Fruit fly (Drosophila melanogaster): Measurements from ENCODE around the gene vls.

Gene vls

dm6 chr2L:20065516-20065915 lies at the start of gene vls:
vls (minus strand) TSS chr2L:20065679.
- TF ChIP-seq dl (GFP tag; optimal IDR thresholded peaks at IDR 0.05; ENCODE audit: insufficient read depth in 1 of 2, partially characterized antibody in 2 of 2), result no peak
- TF ChIP-seq rgr (GFP tag; optimal IDR thresholded peaks at IDR 0.05), result no peak
- TF ChIP-seq Sp1 (GFP tag; optimal IDR thresholded peaks at IDR 0.05), result no peak
- TF ChIP-seq CG32264 (GFP tag; optimal IDR thresholded peaks at IDR 0.05), result no peak
- TF ChIP-seq sv (GFP tag; optimal IDR thresholded peaks at IDR 0.05), result no peak
- TF ChIP-seq usp (GFP tag; optimal IDR thresholded peaks at IDR 0.05), result no peak
- TF ChIP-seq Hnf4 (GFP tag; optimal IDR thresholded peaks at IDR 0.05), result no peak
- no peak for TF ChIP-seq Jra (GFP tag; optimal IDR thresholded peaks at IDR 0.05)
- TF ChIP-seq Abd-B (GFP tag; optimal IDR thresholded peaks at IDR 0.05), result no peak
- TF ChIP-seq CG9705 (GFP tag; optimal IDR thresholded peaks at IDR 0.05), result no peak
- no peak for TF ChIP-seq tai (GFP tag; optimal IDR thresholded peaks at IDR 0.05)
- no peak for TF ChIP-seq HLH106 (tag; optimal IDR thresholded peaks at IDR 0.05)
- TF ChIP-seq dsf (GFP tag; optimal IDR thresholded peaks at IDR 0.05; ENCODE audit: borderline replicate concordance), result no peak

dm6 chr2L:20106595-20106994 lies 41.1 kb upstream of the vls start:
- TF ChIP-seq sv (GFP tag; optimal IDR thresholded peaks at IDR 0.05) (no peak), HLH106 (tag; optimal IDR thresholded peaks at IDR 0.05) (peak; percentile 19), lola (GFP tag; optimal IDR thresholded peaks at IDR 0.05) (no peak), Myc (optimal IDR thresholded peaks at IDR 0.05) (peak; percentile 50), psq (GFP tag; optimal IDR thresholded peaks at IDR 0.05) (no peak), CrebA (GFP tag; optimal IDR thresholded peaks at IDR 0.05; ENCODE audit: borderline replicate concordance) (no peak), br (GFP tag; optimal IDR thresholded peaks at IDR 0.05) (no peak), foxo (GFP tag; optimal IDR thresholded peaks at IDR 0.05) (peak in 1 of 2 experiments; percentile 26), dl (GFP tag; optimal IDR thresholded peaks at IDR 0.05; ENCODE audit: insufficient read depth in 1 of 2, partially characterized antibody in 2 of 2) (no peak), Rel (GFP tag; optimal IDR thresholded peaks at IDR 0.05) (no peak), Rel (tag; optimal IDR thresholded peaks at IDR 0.05) (no peak), Dfd (GFP tag; optimal IDR thresholded peaks at IDR 0.05) (no peak), Abd-B (GFP tag; optimal IDR thresholded peaks at IDR 0.05) (no peak), sage (GFP tag; optimal IDR thresholded peaks at IDR 0.05) (no peak), usp (GFP tag; optimal IDR thresholded peaks at IDR 0.05) (no peak), fru (GFP tag; optimal IDR thresholded peaks at IDR 0.05) (no peak)

DNA sequence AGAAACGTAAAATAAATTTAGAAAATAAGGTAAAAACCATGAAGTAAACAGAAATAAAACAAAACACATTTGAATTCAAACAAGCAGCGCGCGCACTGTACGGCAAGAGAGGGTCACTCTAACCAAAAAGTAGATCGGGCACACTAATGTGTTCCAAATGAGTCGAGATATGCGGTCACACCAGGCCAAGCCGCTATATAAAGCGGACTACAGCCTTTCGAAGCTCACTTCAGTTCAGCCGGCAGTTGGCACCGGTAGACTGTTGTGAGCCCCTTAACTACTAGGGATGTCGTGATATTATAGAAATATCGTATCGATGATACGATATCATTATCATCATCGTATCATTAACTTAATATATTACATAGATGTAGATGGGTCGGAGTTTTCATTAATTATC lies 39.0 kb upstream of the vls start:
- TF ChIP-seq Hnf4 (GFP tag; optimal IDR thresholded peaks at IDR 0.05) (peak; percentile 7), usp (GFP tag; optimal IDR thresholded peaks at IDR 0.05) (no peak)

DNA sequence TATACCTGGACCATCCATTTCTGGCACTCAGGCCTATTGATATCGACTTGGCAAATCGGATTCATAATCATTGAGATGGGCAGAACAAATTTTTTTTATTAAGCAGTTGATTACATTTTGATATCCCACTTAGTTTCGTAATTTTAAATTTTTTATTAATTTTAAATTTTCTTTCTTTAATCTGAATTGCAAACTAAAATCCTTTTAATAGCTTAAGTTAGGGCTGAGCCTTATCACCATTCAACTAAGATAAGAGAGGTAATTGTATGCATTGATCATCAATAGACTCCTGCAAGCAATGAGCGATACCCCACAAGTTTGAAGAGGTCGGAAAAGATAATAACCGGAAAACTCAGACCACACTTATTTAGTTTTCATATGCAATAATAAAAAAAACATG lies 38.6 kb upstream of the vls start, which contains the start of gene CG13970:
Gene CG13970, minus strand, starts transcription at position 101 of the 400 bp plus-strand sequence.
- no peak for TF ChIP-seq fru (GFP tag; optimal IDR thresholded peaks at IDR 0.05)
- no peak for TF ChIP-seq CG32264 (GFP tag; optimal IDR thresholded peaks at IDR 0.05)
- no peak for TF ChIP-seq CrebA (GFP tag; optimal IDR thresholded peaks at IDR 0.05; ENCODE audit: borderline replicate concordance)
- no peak for TF ChIP-seq Hr83 (GFP tag; optimal IDR thresholded peaks at IDR 0.05; ENCODE audit: poor library complexity, severe bottlenecking)
- TF ChIP-seq Sp1 (GFP tag; optimal IDR thresholded peaks at IDR 0.05), result no peak
- TF ChIP-seq Hr78 (GFP tag; optimal IDR thresholded peaks at IDR 0.05), result no peak
- TF ChIP-seq Abd-B (GFP tag; optimal IDR thresholded peaks at IDR 0.05), result no peak
- TF ChIP-seq h (GFP tag; optimal IDR thresholded peaks at IDR 0.05), result no peak
- TF ChIP-seq foxo (GFP tag; optimal IDR thresholded peaks at IDR 0.05), result no peak
- no peak for TF ChIP-seq CG9705 (GFP tag; optimal IDR thresholded peaks at IDR 0.05)
- no peak for TF ChIP-seq HLH106 (tag; optimal IDR thresholded peaks at IDR 0.05)
- no peak for TF ChIP-seq sage (GFP tag; optimal IDR thresholded peaks at IDR 0.05)
- TF ChIP-seq Dif (GFP tag; optimal IDR thresholded peaks at IDR 0.05; ENCODE audit: partially characterized antibody), result no peak
- TF ChIP-seq Mio (GFP tag; optimal IDR thresholded peaks at IDR 0.05), result no peak
- TF ChIP-seq Dfd (GFP tag; optimal IDR thresholded peaks at IDR 0.05), result no peak
- no peak for TF ChIP-seq tai (GFP tag; optimal IDR thresholded peaks at IDR 0.05)

DNA sequence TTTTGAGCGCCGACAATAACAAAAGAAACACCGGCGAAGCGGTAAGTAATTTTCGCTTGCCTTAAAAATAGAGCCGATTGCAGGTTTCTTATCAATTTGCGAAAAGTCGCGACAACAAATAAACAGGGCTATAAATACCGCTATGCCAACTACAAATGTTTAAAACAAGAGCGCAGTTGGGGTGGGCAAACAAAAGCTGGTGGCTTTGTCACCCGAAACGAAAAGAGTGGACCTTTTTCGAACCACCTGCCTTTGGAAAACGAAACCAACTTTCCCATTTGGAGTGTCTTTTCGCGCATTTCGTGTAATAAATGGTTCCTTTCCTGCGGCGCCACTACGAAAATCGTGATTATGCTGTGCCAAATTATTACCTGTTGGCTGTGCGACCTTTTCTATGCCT lies 32.7 kb upstream of the vls start:
- no peak for TF ChIP-seq HLH106 (tag; optimal IDR thresholded peaks at IDR 0.05)
- TF ChIP-seq Dif (GFP tag; optimal IDR thresholded peaks at IDR 0.05; ENCODE audit: partially characterized antibody), result peak; percentile 68
- TF ChIP-seq dsf (GFP tag; optimal IDR thresholded peaks at IDR 0.05; ENCODE audit: borderline replicate concordance), result no peak

dm6 chr2L:20097773-20098172 lies 32.3 kb upstream of the vls start:
- TF ChIP-seq Dfd (GFP tag; optimal IDR thresholded peaks at IDR 0.05), result peak; percentile 3
- no peak for TF ChIP-seq jim (GFP tag; optimal IDR thresholded peaks at IDR 0.05)

Data from whole organism, wandering third instar larva.